Fruit fly (Drosophila melanogaster) whole organism, embryonic: Measurements from ENCODE around the gene Qsox2.
A peak's percentile ranks its signal among the peaks of the same experiment; 100 is the strongest.

ENCODE experiments used
- B-H2 ChIP-seq: fragments of 200-800 bp; sonication (Bioruptor generic); optimal IDR thresholded peaks from 2 replicates; lab custom pipeline; 2018; ENCODE audit warnings: missing biosample characterization, mild to moderate bottlenecking, missing genetic modification characterization
- CG10267 ChIP-seq: fragments of 200-800 bp; sonication (Bioruptor generic); optimal IDR thresholded peaks from 2 replicates; lab custom pipeline; 2018; ENCODE audit warnings: missing biosample characterization, mild to moderate bottlenecking, missing genetic modification characterization, moderate library complexity
- CG12071 ChIP-seq: fragments of 200-800 bp; sonication (Bioruptor generic); optimal IDR thresholded peaks from 3 replicates; lab custom pipeline; 2018; ENCODE audit warnings: missing biosample characterization, mild to moderate bottlenecking, missing genetic modification characterization
- CG12155 ChIP-seq: fragments of 200-800 bp; sonication (Bioruptor generic); optimal IDR thresholded peaks from 3 replicates; lab custom pipeline; 2016; ENCODE audit warnings: missing biosample characterization, missing genetic modification characterization
- CG12769 ChIP-seq: fragments of 200-800 bp; sonication (Bioruptor generic); optimal IDR thresholded peaks from 2 replicates; lab custom pipeline; 2019; ENCODE audit warnings: missing biosample characterization, mild to moderate bottlenecking, missing genetic modification characterization, moderate library complexity
- CG1603 ChIP-seq: fragments of 200-800 bp; sonication (Bioruptor generic); optimal IDR thresholded peaks from 2 replicates; lab custom pipeline; 2019; ENCODE audit warnings: missing biosample characterization, mild to moderate bottlenecking, missing genetic modification characterization, moderate library complexity
- CG16815 ChIP-seq: fragments of 200-800 bp; sonication (Bioruptor generic); optimal IDR thresholded peaks from 3 replicates; lab custom pipeline; 2017; ENCODE audit warnings: missing biosample characterization, mild to moderate bottlenecking, missing genetic modification characterization
- CG17328 ChIP-seq: fragments of 200-800 bp; sonication (Bioruptor generic); IDR thresholded peaks from 2 replicates; pipeline ENCODE4 v1.3.6; 2022; ENCODE audit warnings: missing biosample characterization, missing genetic modification characterization
- CG18011 ChIP-seq: fragments of 200-800 bp; sonication (Bioruptor generic); optimal IDR thresholded peaks from 2 replicates; lab custom pipeline; 2017; ENCODE audit warnings: missing biosample characterization, missing genetic modification characterization, mild to moderate bottlenecking, moderate library complexity, missing genotype
- CG18764 ChIP-seq: fragments of 200-800 bp; sonication (Bioruptor generic); optimal IDR thresholded peaks from 3 replicates; lab custom pipeline; 2016; ENCODE audit warnings: missing biosample characterization, missing genetic modification characterization
- CG2202 ChIP-seq: fragments of 200-800 bp; sonication (Bioruptor generic); optimal IDR thresholded peaks from 2 replicates; lab custom pipeline; 2018; ENCODE audit warnings: missing biosample characterization, mild to moderate bottlenecking, missing genetic modification characterization
- CG31224 ChIP-seq: fragments of 200-800 bp; sonication (Bioruptor generic); IDR thresholded peaks from 2 replicates; pipeline ENCODE4 v1.3.6; 2022; ENCODE audit warnings: missing biosample characterization, missing genetic modification characterization
- CG31365 ChIP-seq: fragments of 200-800 bp; sonication (Bioruptor generic); optimal IDR thresholded peaks from 2 replicates; lab custom pipeline; 2018; ENCODE audit warnings: missing biosample characterization, mild to moderate bottlenecking, missing genetic modification characterization
- CG4282 ChIP-seq: fragments of 200-800 bp; sonication (Bioruptor generic); optimal IDR thresholded peaks from 2 replicates; lab custom pipeline; 2016; ENCODE audit warnings: missing biosample characterization, missing genetic modification characterization
- CG5953 ChIP-seq: fragments of 200-800 bp; sonication (Bioruptor generic); IDR thresholded peaks from 2 replicates; pipeline ENCODE4 v1.3.6; 2022; ENCODE audit warnings: missing biosample characterization, missing genetic modification characterization
- CG7786 ChIP-seq: fragments of 200-800 bp; sonication (Bioruptor generic); optimal IDR thresholded peaks from 2 replicates; lab custom pipeline; 2016; ENCODE audit warnings: missing biosample characterization, missing genetic modification characterization
- CG8478 ChIP-seq: fragments of >200 bp; optimal IDR thresholded peaks from 2 replicates; lab custom pipeline; 2018
- CG9437 ChIP-seq: fragments of 200-800 bp; sonication (Bioruptor generic); optimal IDR thresholded peaks from 2 replicates; lab custom pipeline; 2018; ENCODE audit warnings: missing biosample characterization, mild to moderate bottlenecking, missing genetic modification characterization
- CTCF ChIP-seq: fragments of 200-800 bp; sonication (Bioruptor generic); optimal IDR thresholded peaks from 2 replicates; lab custom pipeline; 2017; ENCODE audit warnings: missing biosample characterization, mild to moderate bottlenecking, missing genetic modification characterization, moderate library complexity
- CkIIα-i1 ChIP-seq: fragments of 200-800 bp; sonication (Bioruptor generic); IDR thresholded peaks from 2 replicates; pipeline ENCODE4 v1.3.6; 2022; ENCODE audit warnings: missing biosample characterization, missing genetic modification characterization
- Dad ChIP-seq: fragments of 200-800 bp; sonication (Bioruptor generic); optimal IDR thresholded peaks from 3 replicates; lab custom pipeline; 2016; ENCODE audit warnings: missing biosample characterization, missing genetic modification characterization
- Dbx ChIP-seq: fragments of 200-800 bp; sonication (Bioruptor generic); IDR thresholded peaks from 3 replicates; pipeline ENCODE4 v1.3.6; 2022; ENCODE audit warnings: missing biosample characterization, missing genetic modification characterization
- Dek ChIP-seq: fragments of 200-800 bp; sonication (Bioruptor generic); optimal IDR thresholded peaks from 3 replicates; lab custom pipeline; 2019; ENCODE audit warnings: missing biosample characterization, mild to moderate bottlenecking, missing genetic modification characterization, moderate library complexity
- Ets97D ChIP-seq: fragments of 200-800 bp; sonication (Bioruptor generic); optimal IDR thresholded peaks from 3 replicates; lab custom pipeline; 2016; ENCODE audit warnings: missing biosample characterization, missing genetic modification characterization
- Fer3 ChIP-seq: fragments of 200-800 bp; sonication (Bioruptor generic); optimal IDR thresholded peaks from 2 replicates; lab custom pipeline; 2018; ENCODE audit warnings: missing biosample characterization, mild to moderate bottlenecking, missing genetic modification characterization, moderate library complexity
- H15 ChIP-seq: fragments of 200-800 bp; sonication (Bioruptor generic); IDR thresholded peaks from 3 replicates; pipeline ENCODE4 v1.3.6; 2022; ENCODE audit warnings: missing biosample characterization, missing genetic modification characterization
- HLH54F ChIP-seq: fragments of 200-800 bp; sonication (Bioruptor generic); optimal IDR thresholded peaks from 3 replicates; lab custom pipeline; 2016; ENCODE audit warnings: missing biosample characterization, missing genetic modification characterization
- HLHmδ ChIP-seq: fragments of 200-800 bp; sonication (Bioruptor generic); optimal IDR thresholded peaks from 2 replicates; lab custom pipeline; 2018; ENCODE audit warnings: missing biosample characterization, mild to moderate bottlenecking, missing genetic modification characterization, moderate library complexity
- Med ChIP-seq: fragments of 200-800 bp; sonication (Bioruptor generic); peaks from one replicate; lab custom pipeline; 2016; ENCODE audit warnings: missing biosample characterization, missing genetic modification characterization, mild to moderate bottlenecking, inconsistent platforms, moderate library complexity
- TFAM ChIP-seq: fragments of 200-800 bp; sonication (Bioruptor generic); optimal IDR thresholded peaks from 2 replicates; lab custom pipeline; 2017; ENCODE audit warnings: missing biosample characterization, missing genetic modification characterization, inconsistent platforms
- Tbp ChIP-seq: fragments of >200 bp; optimal IDR thresholded peaks from 2 replicates; lab custom pipeline; 2018; ENCODE audit warnings: missing biosample characterization, missing genetic modification characterization
- Xbp1 ChIP-seq: fragments of 200-800 bp; sonication (Bioruptor generic); optimal IDR thresholded peaks from 3 replicates; lab custom pipeline; 2016; ENCODE audit warnings: missing biosample characterization, mild to moderate bottlenecking, missing genetic modification characterization
- bsh ChIP-seq, 2 experiments: fragments of 200-800 bp; sonication (Bioruptor generic); optimal IDR thresholded peaks; 2 replicates each; lab custom pipeline; 2017 to 2018; ENCODE audit warnings: mild to moderate bottlenecking in 2 of 2, missing biosample characterization in 2 of 2, missing genetic modification characterization in 2 of 2, moderate library complexity in 1 of 2
- btn ChIP-seq: fragments of 200-800 bp; sonication (Bioruptor generic); optimal IDR thresholded peaks from 2 replicates; lab custom pipeline; 2016; ENCODE audit warnings: missing biosample characterization, missing genetic modification characterization
- cwo ChIP-seq: fragments of 200-800 bp; sonication (Bioruptor generic); optimal IDR thresholded peaks from 3 replicates; lab custom pipeline; 2017; ENCODE audit warnings: missing biosample characterization, missing genetic modification characterization, mild to moderate bottlenecking, moderate library complexity, missing genetic modification reagents
- en ChIP-seq: fragments of 200-800 bp; sonication (Bioruptor generic); optimal IDR thresholded peaks from 2 replicates; lab custom pipeline; 2016; ENCODE audit warnings: missing biosample characterization, missing genetic modification characterization
- eve ChIP-seq, 2 experiments: fragments of >200 bp; optimal IDR thresholded peaks; 2 replicates each; lab custom pipeline; 2017; ENCODE audit warnings: missing biosample characterization in 2 of 2, missing genetic modification characterization in 2 of 2
- ewg ChIP-seq: fragments of 200-800 bp; sonication (Bioruptor generic); optimal IDR thresholded peaks from 3 replicates; lab custom pipeline; 2017; ENCODE audit warnings: mild to moderate bottlenecking, missing biosample characterization, missing genetic modification reagents, missing genetic modification characterization
- fd64A ChIP-seq: fragments of 200-800 bp; sonication (Bioruptor generic); optimal IDR thresholded peaks from 3 replicates; lab custom pipeline; 2018; ENCODE audit warnings: missing biosample characterization, mild to moderate bottlenecking, missing genetic modification characterization
- grau ChIP-seq: fragments of 200-800 bp; optimal IDR thresholded peaks from 3 replicates; lab custom pipeline; 2019; ENCODE audit warnings: missing biosample characterization, mild to moderate bottlenecking, missing genetic modification characterization, moderate library complexity
- hkb ChIP-seq, 2 experiments: fragments of 200-800 bp in 1 of 2; fragments of >200 bp in 1 of 2; sonication (Bioruptor generic) in 1 of 2; IDR thresholded peaks in 1 of 2; optimal IDR thresholded peaks in 1 of 2; 2 replicates each; pipeline versions ENCODE4 v1.3.6 to Lab custom; 2017 to 2022; ENCODE audit warnings: missing biosample characterization in 1 of 2, missing genetic modification characterization in 1 of 2
- ken ChIP-seq: fragments of 200-800 bp; sonication (Bioruptor generic); IDR thresholded peaks from 3 replicates; pipeline ENCODE4 v1.3.6; 2022; ENCODE audit warnings: missing biosample characterization, missing genetic modification characterization
- lola ChIP-seq, 3 experiments: fragments of >200 bp in 2 of 3; fragments of 200-800 bp in 1 of 3; sonication (Bioruptor generic) in 1 of 3; optimal IDR thresholded peaks; 2 replicates each; lab custom pipeline; 2017 to 2019; ENCODE audit warnings: missing biosample characterization in 3 of 3, missing genetic modification characterization in 3 of 3, mild to moderate bottlenecking in 1 of 3, moderate library complexity in 1 of 3
- maf-S ChIP-seq: fragments of 200-800 bp; sonication (Bioruptor generic); optimal IDR thresholded peaks from 2 replicates; lab custom pipeline; 2016; ENCODE audit warnings: missing biosample characterization, missing genetic modification characterization
- pan ChIP-seq, 4 experiments: fragments of >200 bp in 3 of 4; fragments of 200-800 bp in 1 of 4; sonication (Bioruptor generic) in 1 of 4; optimal IDR thresholded peaks in 3 of 4; IDR thresholded peaks in 1 of 4; 2 replicates each; pipeline versions ENCODE4 v1.3.6 to Lab custom; 2017 to 2022; ENCODE audit warnings: missing biosample characterization in 2 of 4, missing genetic modification characterization in 2 of 4, mixed read lengths in 1 of 4
- pita ChIP-seq: fragments of 200-800 bp; sonication (Bioruptor generic); optimal IDR thresholded peaks from 2 replicates; lab custom pipeline; 2017; ENCODE audit warnings: missing biosample characterization, mild to moderate bottlenecking, missing genetic modification characterization
- tin ChIP-seq: fragments of 200-800 bp; sonication (Bioruptor generic); optimal IDR thresholded peaks from 3 replicates; lab custom pipeline; 2016; ENCODE audit warnings: missing biosample characterization, missing genetic modification characterization
- vnd ChIP-seq: fragments of 200-800 bp; sonication (Bioruptor generic); IDR thresholded peaks from 3 replicates; pipeline ENCODE4 v1.3.6; 2022; ENCODE audit warnings: missing biosample characterization, missing genetic modification characterization; ENCODE audit not compliant: partially characterized antibody
- vvl ChIP-seq: fragments of 200-800 bp; sonication (Bioruptor generic); IDR thresholded peaks from 2 replicates; pipeline ENCODE4 v1.3.6; 2022; ENCODE audit warnings: missing biosample characterization, missing genetic modification characterization
- zen2 ChIP-seq: fragments of 200-800 bp; sonication (Bioruptor generic); IDR thresholded peaks from 3 replicates; pipeline ENCODE4 v1.3.6; 2022; ENCODE audit warnings: missing biosample characterization, missing genetic modification characterization; ENCODE audit not compliant: partially characterized antibody
- zfh1 ChIP-seq: fragments of 200-800 bp; sonication (Bioruptor generic); IDR thresholded peaks from 3 replicates; pipeline ENCODE4 v1.3.6; 2022; ENCODE audit warnings: missing biosample characterization, missing genetic modification characterization

The Qsox2 gene

DNA sequence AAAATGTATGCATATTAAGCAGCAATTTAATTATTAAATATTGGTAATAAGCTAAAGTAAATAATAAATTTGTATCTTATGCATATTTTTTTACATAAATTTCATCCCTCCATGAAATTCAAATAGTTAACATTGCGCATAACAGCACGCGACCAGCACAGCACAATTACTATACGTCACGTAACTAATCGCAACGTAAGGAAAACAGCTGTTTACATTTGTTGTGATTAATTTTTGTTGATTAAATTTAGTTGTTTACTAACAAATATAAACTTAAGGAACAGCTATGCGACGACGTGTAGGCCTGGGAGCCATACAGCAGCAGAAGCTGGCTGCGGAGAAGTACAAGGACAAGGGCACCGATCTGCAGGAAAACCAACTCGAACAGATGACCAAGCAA is 48.6 kb upstream of the Qsox2 start, which contains the start of gene lsn (continued):
- peak; percentile 68 for TF ChIP-seq CG1603
- no peak for TF ChIP-seq H15 (GFP tag; lab: Robert Waterston, UW)
- no peak for TF ChIP-seq CG18764 (GFP tag; lab: Kevin White, UChicago)
- no peak; the same call in 2 of the 3 replicates for TF ChIP-seq Dbx (GFP tag; lab: Robert Waterston, UW)
- TF ChIP-seq Med (GFP tag; lab: Kevin White, UChicago): peak; percentile 30
- no peak for TF ChIP-seq CkIIα-i1 (GFP tag; lab: Robert Waterston, UW)
- no peak for TF ChIP-seq Dad (GFP tag; lab: Kevin White, UChicago)
- no peak for TF ChIP-seq HLH54F (GFP tag; lab: Kevin White, UChicago)
- no peak for TF ChIP-seq zfh1
- TF ChIP-seq lola (GFP tag; optimal IDR thresholded peaks at IDR 0.05; lab: Kevin White, UChicago): peak in 1 of 3 experiments; percentile 31
- TF ChIP-seq hkb (optimal IDR thresholded peaks at IDR 0.05; lab: Kevin White, UChicago): no peak
- TF ChIP-seq hkb (GFP tag; IDR thresholded peaks at IDR 0.05; lab: Robert Waterston, UW): no peak
- TF ChIP-seq CG16815 (GFP tag; lab: Kevin White, UChicago): no peak
- TF ChIP-seq btn (GFP tag; lab: Kevin White, UChicago): no peak
- TF ChIP-seq ewg: peak; percentile 22
- no peak for TF ChIP-seq CG5953
- TF ChIP-seq Ets97D (GFP tag; lab: Kevin White, UChicago): no peak
- peak; percentile 51 for TF ChIP-seq CG2202 (tag; lab: Kevin White, UChicago)
- TF ChIP-seq B-H2 (GFP tag; lab: Kevin White, UChicago): no peak
- no peak for TF ChIP-seq CG4282 (GFP tag; lab: Kevin White, UChicago)
- TF ChIP-seq CG17328 (GFP tag; lab: Robert Waterston, UW): peak; percentile 18; the same call in 1 of the 2 replicates
- TF ChIP-seq bsh (GFP tag; optimal IDR thresholded peaks at IDR 0.05; lab: Kevin White, UChicago): peak in 1 of 2 experiments; percentile 72
- no peak for TF ChIP-seq CG7786
- no peak for TF ChIP-seq vnd
- TF ChIP-seq Fer3: peak; percentile 4
- no peak for TF ChIP-seq TFAM (GFP tag; lab: Kevin White, UChicago)
- no peak for TF ChIP-seq maf-S (GFP tag; lab: Kevin White, UChicago)
- no peak for TF ChIP-seq CG12071 (GFP tag; lab: Kevin White, UChicago)
- TF ChIP-seq ken (GFP tag; lab: Robert Waterston, UW): no peak
- TF ChIP-seq Dek (tag; lab: Kevin White, UChicago): no peak
- no peak for TF ChIP-seq CG8478 (lab: Kevin White, UChicago)
- no peak for TF ChIP-seq Tbp (GFP tag; lab: Kevin White, UChicago)
- TF ChIP-seq zen2 (GFP tag; lab: Robert Waterston, UW): no peak
- peak; percentile 31 for TF ChIP-seq grau (tag; lab: Kevin White, UChicago)
- TF ChIP-seq vvl (GFP tag; lab: Robert Waterston, UW): no peak
- no peak for TF ChIP-seq Xbp1
- TF ChIP-seq tin (GFP tag; lab: Kevin White, UChicago): no peak
- TF ChIP-seq CG12155 (GFP tag; lab: Kevin White, UChicago): no peak
- no peak for TF ChIP-seq pan (optimal IDR thresholded peaks at IDR 0.05; lab: Kevin White, UChicago)
- no peak for TF ChIP-seq pan (GFP tag; optimal IDR thresholded peaks at IDR 0.05 in 1 of 2, IDR thresholded peaks at IDR 0.05 in 1 of 2)
- no peak for TF ChIP-seq fd64A
- TF ChIP-seq CG31224 (GFP tag; lab: Robert Waterston, UW): no peak
- no peak for TF ChIP-seq CG31365
- no peak for TF ChIP-seq CG10267
- TF ChIP-seq CTCF (GFP tag; lab: Kevin White, UChicago): no peak
- no peak for TF ChIP-seq HLHmδ
- TF ChIP-seq CG12769 (tag; lab: Kevin White, UChicago): peak; percentile 41
- no peak for TF ChIP-seq CG18011
- TF ChIP-seq pita: no peak
- TF ChIP-seq cwo (GFP tag; lab: Kevin White, UChicago): no peak
- peak; percentile 100 for TF ChIP-seq CG9437
- TF ChIP-seq eve (GFP tag; optimal IDR thresholded peaks at IDR 0.05; lab: Kevin White, UChicago): no peak
- no peak for TF ChIP-seq en (GFP tag; lab: Kevin White, UChicago)
